Worm (Caenorhabditis elegans): Measurements from ENCODE around the gene F15D4.4.

Gene F15D4.4

ce11 chrII:13290518-13291286, 47.8 kb upstream of the F15D4.4 start (continued):
- no peak for TF ChIP-seq ama-1 (optimal IDR thresholded peaks at IDR 0.05)
- TF ChIP-seq snu-23 (GFP tag; optimal IDR thresholded peaks at IDR 0.05): peak; percentile 21
- TF ChIP-seq pqm-1 (tag; optimal IDR thresholded peaks at IDR 0.05): no peak
- no peak for TF ChIP-seq fos-1 (tag; optimal IDR thresholded peaks at IDR 0.05)
- no peak for TF ChIP-seq xbp-1 (tag; optimal IDR thresholded peaks at IDR 0.05)
- no peak for TF ChIP-seq elt-3 (tag; optimal IDR thresholded peaks at IDR 0.05)
- no peak for TF ChIP-seq sptf-1 (tag; optimal IDR thresholded peaks at IDR 0.05)
- peak; percentile 13 for TF ChIP-seq nhr-20 (tag; optimal IDR thresholded peaks at IDR 0.05)
- peak in 1 of 3 experiments; percentile 13 for TF ChIP-seq ceh-82 (tag; optimal IDR thresholded peaks at IDR 0.05)
- peak; percentile 33 for TF ChIP-seq blmp-1 (tag; optimal IDR thresholded peaks at IDR 0.05)
- TF ChIP-seq alr-1 (tag; optimal IDR thresholded peaks at IDR 0.05; ENCODE audit: borderline replicate concordance): no peak
- TF ChIP-seq mef-2 (tag; optimal IDR thresholded peaks at IDR 0.05): no peak
- TF ChIP-seq dpl-1 (GFP tag; optimal IDR thresholded peaks at IDR 0.05): no peak
- TF ChIP-seq nhr-77 (tag; optimal IDR thresholded peaks at IDR 0.05): no peak
- TF ChIP-seq lin-14 (GFP tag; optimal IDR thresholded peaks at IDR 0.05): peak; percentile 46
- no peak for TF ChIP-seq hlh-17 (GFP tag; optimal IDR thresholded peaks at IDR 0.05; ENCODE audit: borderline replicate concordance)

- peak; percentile 41 for TF ChIP-seq snpc-4 (tag; optimal IDR thresholded peaks at IDR 0.05)
- TF ChIP-seq rnt-1 (tag; optimal IDR thresholded peaks at IDR 0.05): peak; percentile 2
- TF ChIP-seq isw-1 (GFP tag; IDR thresholded peaks at IDR 0.05): no peak
These were observed 47.0 kb upstream of the F15D4.4 start for ce11 chrII:13289891-13290290.

DNA sequence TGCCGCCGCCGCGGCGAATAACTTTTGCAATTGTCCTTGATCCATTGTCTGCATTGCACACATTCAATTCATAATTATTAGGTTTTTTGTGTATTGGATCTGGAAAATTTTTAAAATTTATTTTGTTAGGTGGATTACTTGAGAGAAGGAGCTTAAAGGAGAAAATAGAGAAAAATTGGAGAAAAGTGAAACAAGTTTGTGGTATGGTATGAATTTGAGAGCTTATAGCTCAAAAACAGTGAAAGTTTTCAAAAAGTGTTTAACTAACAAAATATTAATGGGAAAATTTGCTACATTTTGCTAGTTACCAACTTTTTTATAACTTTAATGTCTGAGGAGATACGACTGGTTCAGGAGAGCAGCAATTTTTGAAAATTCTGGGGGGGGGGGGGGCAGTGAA, 42.8 kb upstream of the F15D4.4 start, which contains the start of gene ztf-22:
Gene ztf-22, minus strand, starts transcription at position 101 of the 400 bp plus-strand sequence.
- TF ChIP-seq tlp-1 (tag; optimal IDR thresholded peaks at IDR 0.05) (no peak), alr-1 (tag; optimal IDR thresholded peaks at IDR 0.05; ENCODE audit: borderline replicate concordance) (no peak)

- no peak for TF ChIP-seq ceh-88 (GFP tag; IDR thresholded peaks at IDR 0.05)
- no peak for TF ChIP-seq snpc-4 (tag; optimal IDR thresholded peaks at IDR 0.05)
- no peak for TF ChIP-seq dsc-1 (tag; optimal IDR thresholded peaks at IDR 0.05)
- TF ChIP-seq swsn-7 (tag; optimal IDR thresholded peaks at IDR 0.05): no peak
- TF ChIP-seq efl-1 (optimal IDR thresholded peaks at IDR 0.05): no peak
- TF ChIP-seq efl-1 (GFP tag; optimal IDR thresholded peaks at IDR 0.05 in 1 of 2): peak in 1 of 2 experiments; percentile 72
These were observed 41.2 kb upstream of the F15D4.4 start for ce11 chrII:13284148-13284547.

ce11 chrII:13283486-13283885, 40.6 kb upstream of the F15D4.4 start:
- no peak for TF ChIP-seq tbx-2 (tag; optimal IDR thresholded peaks at IDR 0.05)
- no peak for TF ChIP-seq efl-1 (optimal IDR thresholded peaks at IDR 0.05)
- peak in 1 of 2 experiments; percentile 83 for TF ChIP-seq efl-1 (GFP tag; optimal IDR thresholded peaks at IDR 0.05 in 1 of 2)

- no peak for TF ChIP-seq ceh-63 (GFP tag; optimal IDR thresholded peaks at IDR 0.05)
- no peak for TF ChIP-seq nhr-90 (tag; optimal IDR thresholded peaks at IDR 0.05; ENCODE audit: poor library complexity)
- TF ChIP-seq aha-1 (tag; optimal IDR thresholded peaks at IDR 0.05): no peak
- TF ChIP-seq xbp-1 (tag; optimal IDR thresholded peaks at IDR 0.05): no peak
- no peak for TF ChIP-seq lsy-2 (tag; optimal IDR thresholded peaks at IDR 0.05)
- no peak for TF ChIP-seq sox-4 (tag; optimal IDR thresholded peaks at IDR 0.05)
- TF ChIP-seq blmp-1 (tag; optimal IDR thresholded peaks at IDR 0.05): no peak
- no peak for TF ChIP-seq egl-13 (tag; optimal IDR thresholded peaks at IDR 0.05)
- TF ChIP-seq lir-3 (tag; optimal IDR thresholded peaks at IDR 0.05; ENCODE audit: poor library complexity): no peak
- TF ChIP-seq rnt-1 (tag; optimal IDR thresholded peaks at IDR 0.05): no peak
- no peak for TF ChIP-seq hlh-17 (GFP tag; optimal IDR thresholded peaks at IDR 0.05; ENCODE audit: borderline replicate concordance)
- no peak for TF ChIP-seq mef-2 (tag; optimal IDR thresholded peaks at IDR 0.05)
- no peak for TF ChIP-seq lin-13 (GFP tag; optimal IDR thresholded peaks at IDR 0.05)
- TF ChIP-seq elt-3 (tag; optimal IDR thresholded peaks at IDR 0.05): no peak
- TF ChIP-seq C16A3.4 (tag; optimal IDR thresholded peaks at IDR 0.05): no peak
- TF ChIP-seq nhr-11 (tag; optimal IDR thresholded peaks at IDR 0.05): no peak
These were observed 39.6 kb upstream of the F15D4.4 start for ce11 chrII:13282566-13282965.
